Fruit fly (Drosophila melanogaster): ENCODE data around the gene CG46394.

The CG46394 gene

dm6 chr3L:11554338-11554737 is 45.8 kb upstream of the CG46394 start (continued):
- TF ChIP-seq danr (GFP tag; IDR thresholded peaks at IDR 0.05) (peak; percentile 69; the same call in 1 of the 2 replicates), CG16815 (GFP tag; optimal IDR thresholded peaks at IDR 0.05) (peak; percentile 87), Adf1 (GFP tag; IDR thresholded peaks at IDR 0.05) (no peak), CG33213 (GFP tag; optimal IDR thresholded peaks at IDR 0.05) (peak; percentile 64), CG34376 (GFP tag; optimal IDR thresholded peaks at IDR 0.05) (no peak), h (optimal IDR thresholded peaks at IDR 0.05) (no peak), chm (GFP tag; IDR thresholded peaks at IDR 0.05) (peak; percentile 82; the same call in 1 of the 2 replicates), unc-4 (GFP tag; IDR thresholded peaks at IDR 0.05; ENCODE audit: partially characterized antibody) (no peak), Fer3 (tag; optimal IDR thresholded peaks at IDR 0.05) (peak; percentile 64), lab (GFP tag; optimal IDR thresholded peaks at IDR 0.05) (peak; percentile 71), CG17912 (GFP tag; optimal IDR thresholded peaks at IDR 0.05) (no peak), esg (GFP tag; conservative IDR thresholded peaks at IDR 0.05) (peak; percentile 51), pum (GFP tag; optimal IDR thresholded peaks at IDR 0.05) (peak; percentile 79), CG15073 (GFP tag; optimal IDR thresholded peaks at IDR 0.05) (no peak), grn (GFP tag; optimal IDR thresholded peaks at IDR 0.05) (peak; percentile 24), CG4707 (GFP tag; optimal IDR thresholded peaks at IDR 0.05) (peak; percentile 67), CrebB (tag; optimal IDR thresholded peaks at IDR 0.05) (peak; percentile 40), btn (GFP tag; optimal IDR thresholded peaks at IDR 0.05) (peak; percentile 46), CG11093 (GFP tag; IDR thresholded peaks at IDR 0.05) (peak; percentile 62; the same call in 1 of the 3 replicates), sr (GFP tag; IDR thresholded peaks at IDR 0.05) (no peak), CG5245 (GFP tag; optimal IDR thresholded peaks at IDR 0.05) (peak; percentile 85), Hr3 (GFP tag; optimal IDR thresholded peaks at IDR 0.05) (peak; percentile 77), E2f1 (GFP tag; IDR thresholded peaks at IDR 0.05) (peak; percentile 76), CG7839 (tag; optimal IDR thresholded peaks at IDR 0.05) (peak; percentile 85), E2f2 (GFP tag; IDR thresholded peaks at IDR 0.05) (peak; percentile 40; the same call in 1 of the 2 replicates), lola (GFP tag; optimal IDR thresholded peaks at IDR 0.05) (peak in 1 of 3 experiments; percentile 96), gfzf (GFP tag; optimal IDR thresholded peaks at IDR 0.05) (no peak), Ada2b (GFP tag; IDR thresholded peaks at IDR 0.05) (peak; percentile 60), CG1647 (GFP tag; optimal IDR thresholded peaks at IDR 0.05) (peak; percentile 39), Side (GFP tag; optimal IDR thresholded peaks at IDR 0.05) (peak; percentile 76), HLH54F (GFP tag; optimal IDR thresholded peaks at IDR 0.05) (peak; percentile 51), CG3726 (GFP tag; IDR thresholded peaks at IDR 0.05) (0 out of 3 replicates have a peak, but pooled peaks have one; percentile 49), dm (GFP tag; optimal IDR thresholded peaks at IDR 0.05) (peak; percentile 70), GATAe (GFP tag; conservative IDR thresholded peaks at IDR 0.05) (no peak), CG32772 (GFP tag; IDR thresholded peaks at IDR 0.05) (peak; percentile 73), CG1603 (tag; optimal IDR thresholded peaks at IDR 0.05) (peak; percentile 92), pho (GFP tag; optimal IDR thresholded peaks at IDR 0.05) (no peak), ATbp (GFP tag; optimal IDR thresholded peaks at IDR 0.05) (peak; percentile 68), CG15514 (GFP tag; optimal IDR thresholded peaks at IDR 0.05) (peak; percentile 33), Hr51 (GFP tag; optimal IDR thresholded peaks at IDR 0.05) (peak; percentile 62 to 67), maf-S (GFP tag; optimal IDR thresholded peaks at IDR 0.05) (peak; percentile 61), HmgD (GFP tag; optimal IDR thresholded peaks at IDR 0.05) (no peak), CG4617 (GFP tag; optimal IDR thresholded peaks at IDR 0.05; ENCODE audit: borderline replicate concordance) (peak; percentile 60), CG12104 (GFP tag; optimal IDR thresholded peaks at IDR 0.05) (peak; percentile 78), CG2875 (GFP tag; optimal IDR thresholded peaks at IDR 0.05) (peak; percentile 78), slou (GFP tag; optimal IDR thresholded peaks at IDR 0.05) (peak; percentile 27), Dref (GFP tag; IDR thresholded peaks at IDR 0.05) (no peak), PHDP (tag; optimal IDR thresholded peaks at IDR 0.05) (peak; percentile 78), CG2116 (GFP tag; optimal IDR thresholded peaks at IDR 0.05) (peak; percentile 55), Nf-YB (GFP tag; optimal IDR thresholded peaks at IDR 0.05) (peak; percentile 77), vfl (GFP tag; optimal IDR thresholded peaks at IDR 0.05) (peak; percentile 33)

Measured in whole organism, embryonic.